Fruit fly (Drosophila melanogaster): ENCODE results near the gene CG44001.

The CG44001 gene

DNA sequence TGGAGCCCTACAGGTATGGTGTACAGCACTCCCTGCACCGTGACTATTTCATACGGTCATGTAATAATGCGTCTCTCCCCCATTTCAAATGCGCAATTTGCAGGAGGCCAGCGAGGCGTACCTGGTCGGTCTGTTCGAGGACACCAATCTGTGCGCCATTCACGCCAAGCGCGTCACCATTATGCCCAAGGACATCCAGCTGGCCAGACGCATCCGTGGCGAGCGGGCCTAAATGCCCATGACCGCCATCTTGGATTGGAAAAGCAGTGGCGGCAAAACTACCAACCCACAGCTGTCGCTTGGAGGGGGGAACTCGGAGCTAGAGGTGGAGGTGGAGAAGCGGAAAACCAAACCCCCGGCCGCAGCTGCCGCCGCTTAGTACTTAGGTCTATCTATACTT lies 12.5 kb downstream of the CG44001 start:
- no peak for TF ChIP-seq CG17801 (GFP tag; optimal IDR thresholded peaks at IDR 0.05; ENCODE audit: partially characterized antibody)

dm6 chr2L:5058094-5058493 lies 15.0 kb downstream of the CG44001 start, which contains the start of gene Nepl3:
Nepl3 (minus strand) TSS chr2L:5058248.
- no peak for TF ChIP-seq CG17801 (GFP tag; optimal IDR thresholded peaks at IDR 0.05; ENCODE audit: partially characterized antibody)

- peak; percentile 61 for TF ChIP-seq CG17801 (GFP tag; optimal IDR thresholded peaks at IDR 0.05; ENCODE audit: partially characterized antibody)
Measured at dm6 chr2L:5059645-5060254, 16.7 kb downstream of the CG44001 start, which contains the start of gene Rpn11. Rpn11 (minus strand) TSS chr2L:5059790.

- TF ChIP-seq CG17801 (GFP tag; optimal IDR thresholded peaks at IDR 0.05; ENCODE audit: partially characterized antibody), result no peak
Measured at dm6 chr2L:5060515-5060914, 17.4 kb downstream of the CG44001 start, which contains the start of gene qtc. qtc (plus strand) TSS chr2L:5060815.

DNA sequence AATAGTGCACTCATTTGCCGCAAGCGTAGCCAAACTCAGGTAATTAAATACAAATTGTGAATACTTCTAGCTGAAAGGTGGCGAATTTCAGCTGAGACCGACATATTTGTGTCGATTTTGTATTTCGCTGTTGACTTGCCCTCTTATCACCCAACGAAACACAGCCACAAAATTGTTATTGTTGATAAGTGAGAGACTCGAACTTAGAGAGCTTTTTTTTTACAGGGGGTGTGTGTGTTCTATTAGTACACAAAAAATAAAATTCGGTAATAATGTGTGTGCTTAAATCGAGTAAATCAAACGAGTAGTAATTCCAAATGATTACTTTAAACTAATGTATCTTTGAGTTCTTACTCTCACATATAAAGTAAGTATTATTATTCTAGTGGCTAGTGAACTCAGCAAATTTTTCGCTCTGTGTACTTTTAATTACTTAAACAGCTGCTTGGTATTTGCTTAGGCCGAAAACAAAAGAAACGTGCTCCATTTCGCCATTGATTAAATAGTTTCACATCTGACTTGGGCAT lies 17.9 kb downstream of the CG44001 start:
- no peak for TF ChIP-seq CG17801 (GFP tag; optimal IDR thresholded peaks at IDR 0.05; ENCODE audit: partially characterized antibody)

dm6 chr2L:5062799-5063404 lies 19.8 kb downstream of the CG44001 start:
- no peak for TF ChIP-seq CG17801 (GFP tag; optimal IDR thresholded peaks at IDR 0.05; ENCODE audit: partially characterized antibody)

- TF ChIP-seq CG17801 (GFP tag; optimal IDR thresholded peaks at IDR 0.05; ENCODE audit: partially characterized antibody), result no peak
Measured at dm6 chr2L:5063936-5064335, 20.9 kb downstream of the CG44001 start.

- TF ChIP-seq CG17801 (GFP tag; optimal IDR thresholded peaks at IDR 0.05; ENCODE audit: partially characterized antibody), result peak; percentile 80
Measured at dm6 chr2L:5070797-5071579, 27.9 kb downstream of the CG44001 start, which contains the start of gene RpL37A. RpL37A (plus strand) TSS chr2L:5070957.

dm6 chr2L:5072357-5072756 lies 29.3 kb downstream of the CG44001 start:
- no peak for TF ChIP-seq CG17801 (GFP tag; optimal IDR thresholded peaks at IDR 0.05; ENCODE audit: partially characterized antibody)

dm6 chr2L:5079200-5079599 lies 36.1 kb downstream of the CG44001 start:
- TF ChIP-seq CG17801 (GFP tag; optimal IDR thresholded peaks at IDR 0.05; ENCODE audit: partially characterized antibody), result no peak

DNA sequence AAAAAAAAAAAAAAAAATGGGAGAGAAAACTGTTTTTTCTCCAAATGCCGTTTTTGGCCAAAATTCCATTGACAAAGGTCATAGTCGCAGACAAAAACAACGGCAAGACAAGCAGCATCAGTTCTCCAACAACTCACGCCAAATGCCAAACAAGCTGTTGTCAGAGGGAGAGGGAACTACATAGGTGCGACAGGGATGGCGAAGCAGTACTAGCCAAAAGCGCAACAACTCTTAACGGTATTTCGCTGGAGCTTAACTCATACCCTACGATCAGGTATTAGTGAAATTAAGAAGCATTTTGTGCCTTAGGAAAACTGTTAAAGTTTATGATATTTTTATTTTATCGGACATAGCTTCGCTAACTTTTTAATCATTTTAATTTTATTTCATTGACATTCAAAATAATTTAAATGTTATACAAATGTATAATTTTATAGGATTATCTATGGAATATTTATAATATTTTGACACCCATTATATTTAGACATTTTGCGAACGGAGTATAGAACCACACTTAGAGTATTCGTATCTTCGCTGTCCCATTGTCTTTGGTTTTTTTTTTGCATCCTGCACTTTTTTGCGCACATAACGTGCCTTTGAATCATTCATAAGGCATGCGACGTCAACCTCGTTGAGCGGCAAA lies 37.3 kb downstream of the CG44001 start:
- no peak for TF ChIP-seq CG17801 (GFP tag; optimal IDR thresholded peaks at IDR 0.05; ENCODE audit: partially characterized antibody)

- TF ChIP-seq CG17801 (GFP tag; optimal IDR thresholded peaks at IDR 0.05; ENCODE audit: partially characterized antibody), result no peak
Measured at dm6 chr2L:5084586-5085257, 41.7 kb downstream of the CG44001 start.

- peak; percentile 44 for TF ChIP-seq CG17801 (GFP tag; optimal IDR thresholded peaks at IDR 0.05; ENCODE audit: partially characterized antibody)
Measured at dm6 chr2L:5085561-5085960, 42.5 kb downstream of the CG44001 start.

dm6 chr2L:5086905-5087522 lies 43.9 kb downstream of the CG44001 start:
- TF ChIP-seq CG17801 (GFP tag; optimal IDR thresholded peaks at IDR 0.05; ENCODE audit: partially characterized antibody), result peak; percentile 86
